Worm (Caenorhabditis elegans) whole organism, L3 larva: ENCODE measurements around the gene ham-3.

ENCODE experiments used
- R02D3.7 ChIP-seq: fragments of 150-350 bp; optimal IDR thresholded peaks from 2 replicates; lab custom pipeline; 2014; ENCODE audit warnings: missing biosample characterization, missing genetic modification characterization
- aly-2 ChIP-seq: fragments of 150-350 bp; optimal IDR thresholded peaks from 2 replicates; lab custom pipeline; 2014; ENCODE audit warnings: missing biosample characterization, missing genetic modification characterization
- ceh-16 ChIP-seq: sonication (generic microtip); optimal IDR thresholded peaks from 2 replicates; lab custom pipeline; 2017; ENCODE audit warnings: missing biosample characterization, missing genetic modification characterization
- ceh-28 ChIP-seq: fragments of 150-350 bp; optimal IDR thresholded peaks from 2 replicates; lab custom pipeline; 2014; ENCODE audit warnings: missing biosample characterization, missing genetic modification reagents, missing genetic modification characterization
- ceh-82 ChIP-seq: fragments of 150-350 bp; optimal IDR thresholded peaks from 2 replicates; lab custom pipeline; 2014; ENCODE audit warnings: missing biosample characterization, missing genetic modification characterization
- ceh-9 ChIP-seq: sonication (generic microtip); optimal IDR thresholded peaks from 2 replicates; lab custom pipeline; 2018; ENCODE audit warnings: missing biosample characterization, missing genetic modification characterization
- daf-12 ChIP-seq: fragments of 150-350 bp; optimal IDR thresholded peaks from 2 replicates; lab custom pipeline; 2014; ENCODE audit warnings: missing biosample characterization, missing genetic modification reagents, missing genetic modification characterization
- egl-27 ChIP-seq: sonication (generic microtip); optimal IDR thresholded peaks from 4 replicates; lab custom pipeline; 2017; ENCODE audit warnings: missing biosample characterization, missing genetic modification reagents, missing genetic modification characterization
- egl-5 ChIP-seq: fragments of 150-350 bp; optimal IDR thresholded peaks from 2 replicates; lab custom pipeline; 2017; ENCODE audit warnings: missing biosample characterization, missing genetic modification reagents, missing genetic modification characterization, inconsistent platforms
- elt-1 ChIP-seq: fragments of 150-350 bp; optimal IDR thresholded peaks from 2 replicates; lab custom pipeline; 2014; ENCODE audit warnings: missing biosample characterization, missing genetic modification characterization
- elt-2 ChIP-seq: sonication (generic microtip); optimal IDR thresholded peaks from 2 replicates; lab custom pipeline; 2016; ENCODE audit warnings: missing genetic modification reagents, mild to moderate bottlenecking, missing genetic modification characterization, missing compliant biosample characterization
- elt-3 ChIP-seq, 3 experiments: fragments of 150-350 bp in 1 of 3; sonication (generic microtip) in 2 of 3; optimal IDR thresholded peaks; 2 replicates in 2 of 3; 4 replicates in 1 of 3; lab custom pipeline; 2014 to 2017; ENCODE audit warnings: missing biosample characterization in 3 of 3, missing genetic modification characterization in 3 of 3
- fkh-2 ChIP-seq: fragments of 150-350 bp; optimal IDR thresholded peaks from 2 replicates; lab custom pipeline; 2014; ENCODE audit warnings: missing biosample characterization, missing genetic modification reagents, missing genetic modification characterization
- fos-1 ChIP-seq: fragments of 150-350 bp; optimal IDR thresholded peaks from 2 replicates; lab custom pipeline; 2014; ENCODE audit warnings: missing biosample characterization, missing genetic modification characterization
- hmg-11 ChIP-seq: sonication (generic microtip); optimal IDR thresholded peaks from 2 replicates; lab custom pipeline; 2016; ENCODE audit warnings: missing genetic modification characterization, missing compliant biosample characterization
- jun-1 ChIP-seq: fragments of 150-350 bp; optimal IDR thresholded peaks from 2 replicates; lab custom pipeline; 2014; ENCODE audit warnings: missing biosample characterization, missing genetic modification reagents, missing genetic modification characterization
- lin-15B ChIP-seq: fragments of 150-350 bp; optimal IDR thresholded peaks from 2 replicates; lab custom pipeline; 2014; ENCODE audit warnings: missing biosample characterization, missing genetic modification characterization
- lin-39 ChIP-seq: fragments of 150-350 bp; optimal IDR thresholded peaks from 2 replicates; lab custom pipeline; 2018; ENCODE audit warnings: missing biosample characterization, missing genetic modification reagents, missing genetic modification characterization
- lsy-12 ChIP-seq: sonication (generic microtip); optimal IDR thresholded peaks from 2 replicates; lab custom pipeline; 2016; ENCODE audit warnings: mild to moderate bottlenecking, missing genetic modification characterization, missing compliant biosample characterization
- mdl-1 ChIP-seq: fragments of 150-350 bp; optimal IDR thresholded peaks from 2 replicates; lab custom pipeline; 2014; ENCODE audit warnings: missing biosample characterization, missing genetic modification characterization
- mml-1 ChIP-seq: fragments of 150-350 bp; sonication (generic microtip); optimal IDR thresholded peaks from 3 replicates; lab custom pipeline; 2014; ENCODE audit warnings: missing biosample characterization, missing genetic modification characterization
- nfya-1 ChIP-seq: sonication (generic microtip); optimal IDR thresholded peaks from 2 replicates; lab custom pipeline; 2017; ENCODE audit warnings: missing genetic modification characterization, mild to moderate bottlenecking, missing compliant biosample characterization, antibody characterized with exemption, moderate library complexity; ENCODE audit not compliant: insufficient read depth
- nhr-11 ChIP-seq: fragments of 150-350 bp; optimal IDR thresholded peaks from 2 replicates; lab custom pipeline; 2014; ENCODE audit warnings: missing biosample characterization, missing genetic modification characterization
- nhr-12 ChIP-seq: fragments of 150-350 bp; optimal IDR thresholded peaks from 2 replicates; lab custom pipeline; 2014; ENCODE audit warnings: missing biosample characterization, missing genetic modification characterization
- nhr-23 ChIP-seq: fragments of 150-350 bp; optimal IDR thresholded peaks from 2 replicates; lab custom pipeline; 2014; ENCODE audit warnings: missing biosample characterization, missing genetic modification reagents, missing genetic modification characterization
- nhr-237 ChIP-seq: fragments of 150-350 bp; optimal IDR thresholded peaks from 2 replicates; lab custom pipeline; 2014; ENCODE audit warnings: missing biosample characterization, missing genetic modification characterization
- nhr-25 ChIP-seq: sonication (generic microtip); optimal IDR thresholded peaks from 2 replicates; lab custom pipeline; 2017; ENCODE audit warnings: missing biosample characterization, missing genetic modification characterization
- nhr-28 ChIP-seq: fragments of 150-350 bp; optimal IDR thresholded peaks from 2 replicates; lab custom pipeline; 2014; ENCODE audit warnings: missing biosample characterization, missing genetic modification characterization
- nhr-43 ChIP-seq: sonication (generic microtip); optimal IDR thresholded peaks from 2 replicates; lab custom pipeline; 2016; ENCODE audit warnings: mild to moderate bottlenecking, missing genetic modification characterization, missing compliant biosample characterization; ENCODE audit not compliant: poor library complexity, severe bottlenecking
- nhr-76 ChIP-seq: fragments of 150-350 bp; sonication (generic microtip); optimal IDR thresholded peaks from 5 replicates; lab custom pipeline; 2014; ENCODE audit warnings: missing biosample characterization, missing genetic modification characterization
- nhr-77 ChIP-seq: fragments of 150-350 bp; optimal IDR thresholded peaks from 2 replicates; lab custom pipeline; 2014; ENCODE audit warnings: missing biosample characterization, missing genetic modification characterization
- pha-4 ChIP-seq: fragments of 150-350 bp; optimal IDR thresholded peaks from 2 replicates; lab custom pipeline; 2014; ENCODE audit warnings: missing biosample characterization, missing genetic modification reagents, missing genetic modification characterization
- pqm-1 ChIP-seq: fragments of 150-350 bp; optimal IDR thresholded peaks from 2 replicates; lab custom pipeline; 2017; ENCODE audit warnings: missing biosample characterization, missing genetic modification characterization, inconsistent platforms
- sea-2 ChIP-seq: fragments of 150-350 bp; sonication (generic microtip); optimal IDR thresholded peaks from 4 replicates; lab custom pipeline; 2014; ENCODE audit warnings: missing biosample characterization, missing genetic modification reagents, missing genetic modification characterization
- skn-1 ChIP-seq: fragments of 150-350 bp; optimal IDR thresholded peaks from 2 replicates; lab custom pipeline; 2014; ENCODE audit warnings: missing biosample characterization, missing genetic modification characterization
- snpc-4 ChIP-seq: fragments of 150-350 bp; optimal IDR thresholded peaks from 2 replicates; lab custom pipeline; 2014; ENCODE audit warnings: missing biosample characterization, missing genetic modification characterization
- tbx-2 ChIP-seq: sonication (generic microtip); optimal IDR thresholded peaks from 2 replicates; lab custom pipeline; 2016; ENCODE audit warnings: mild to moderate bottlenecking, missing genetic modification characterization, missing compliant biosample characterization
- unc-39 ChIP-seq: sonication (generic microtip); optimal IDR thresholded peaks from 4 replicates; lab custom pipeline; 2017; ENCODE audit warnings: missing biosample characterization, missing genetic modification characterization
- unc-62 ChIP-seq: fragments of 150-350 bp; sonication (generic microtip); optimal IDR thresholded peaks from 4 replicates; lab custom pipeline; 2014; ENCODE audit warnings: missing biosample characterization, missing genetic modification reagents, missing genetic modification characterization
- zag-1 ChIP-seq: fragments of 150-350 bp; optimal IDR thresholded peaks from 2 replicates; lab custom pipeline; 2014; ENCODE audit warnings: missing biosample characterization, missing genetic modification characterization
- ztf-11 ChIP-seq: fragments of 150-350 bp; optimal IDR thresholded peaks from 2 replicates; lab custom pipeline; 2014; ENCODE audit warnings: missing biosample characterization, missing genetic modification characterization
- ztf-4 ChIP-seq: fragments of 150-350 bp; optimal IDR thresholded peaks from 2 replicates; lab custom pipeline; 2014; ENCODE audit warnings: missing biosample characterization, missing genetic modification characterization

ham-3 gene

DNA sequence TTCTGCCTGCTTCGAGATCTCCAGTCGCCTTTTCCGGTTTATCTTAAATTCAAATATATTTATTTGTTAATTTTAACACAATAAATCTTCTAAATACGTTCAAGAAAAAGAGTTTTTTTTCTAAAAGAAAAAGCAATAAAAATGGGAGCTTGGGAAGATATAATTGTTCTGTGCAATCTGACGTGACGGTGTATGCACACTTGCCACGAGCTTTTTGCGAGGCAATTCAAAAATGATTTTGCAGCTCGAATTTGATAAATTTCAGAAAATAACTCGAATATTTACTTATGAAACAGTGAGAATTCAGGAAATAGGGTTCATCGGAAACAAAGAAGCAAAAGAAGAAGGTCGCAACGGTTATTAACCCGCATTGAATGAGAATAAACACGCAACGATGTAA, 27.5 kb upstream of the ham-3 start:
- TF ChIP-seq egl-5 (tag; lab: Kevin White, UChicago) (no peak), nfya-1 (tag; lab: Kevin White, UChicago) (peak; percentile 22), fkh-2 (tag; lab: Kevin White, UChicago) (no peak), zag-1 (tag; lab: Kevin White, UChicago) (no peak), hmg-11 (tag; lab: Kevin White, UChicago) (no peak), lsy-12 (peak; percentile 30), ztf-11 (tag; lab: Kevin White, UChicago) (no peak), fos-1 (tag; lab: Kevin White, UChicago) (no peak), elt-2 (tag; lab: Kevin White, UChicago) (no peak), ceh-9 (tag; lab: Kevin White, UChicago) (no peak), nhr-25 (tag; lab: Kevin White, UChicago) (no peak), nhr-76 (tag; lab: Kevin White, UChicago) (no peak), aly-2 (tag; lab: Kevin White, UChicago) (no peak), nhr-12 (no peak), tbx-2 (tag; lab: Kevin White, UChicago) (no peak), pha-4 (tag; lab: Kevin White, UChicago) (peak; percentile 43), nhr-11 (no peak), mdl-1 (tag; lab: Kevin White, UChicago) (no peak), unc-39 (no peak), nhr-237 (no peak), mml-1 (tag; lab: Kevin White, UChicago) (no peak), ztf-4 (no peak), pqm-1 (no peak), nhr-23 (tag; lab: Kevin White, UChicago) (no peak), nhr-28 (tag; lab: Kevin White, UChicago) (no peak), nhr-77 (no peak), nhr-43 (tag; lab: Kevin White, UChicago) (no peak), skn-1 (no peak), elt-3 (tag; optimal IDR thresholded peaks at IDR 0.05; lab: Kevin White, UChicago) (no peak), unc-62 (GFP tag; lab: Kevin White, UChicago) (no peak), snpc-4 (tag; lab: Kevin White, UChicago) (no peak), lin-15B (tag; lab: Kevin White, UChicago) (peak; percentile 12), ceh-16 (tag; lab: Kevin White, UChicago) (no peak)

DNA sequence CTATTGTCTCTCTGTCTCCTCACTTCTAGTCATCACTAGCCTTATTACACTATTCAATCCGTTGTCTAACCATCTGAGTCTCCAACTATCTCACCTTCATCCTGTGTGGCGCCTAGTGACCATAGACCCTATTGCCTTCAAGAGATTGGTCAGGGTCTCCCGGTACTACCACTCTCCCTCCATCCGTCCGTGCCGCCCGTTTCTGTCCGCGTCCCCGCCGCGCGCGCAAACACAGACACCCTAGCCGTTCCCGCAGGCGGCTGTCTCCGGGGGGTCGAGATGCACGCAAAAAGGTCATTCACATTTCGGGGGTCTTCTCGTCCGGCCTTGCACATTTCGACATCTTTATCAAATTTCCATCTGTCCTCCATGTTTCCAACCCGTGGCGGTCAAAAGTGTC, 26.0 kb upstream of the ham-3 start:
- TF ChIP-seq R02D3.7 (tag; lab: Kevin White, UChicago), result no peak
- no peak for TF ChIP-seq pha-4 (tag; lab: Kevin White, UChicago)
- no peak for TF ChIP-seq daf-12 (tag; lab: Kevin White, UChicago)
- TF ChIP-seq elt-2 (tag; lab: Kevin White, UChicago), result no peak
- TF ChIP-seq jun-1 (tag; lab: Kevin White, UChicago), result no peak
- TF ChIP-seq ztf-11 (tag; lab: Kevin White, UChicago), result no peak
- peak; percentile 86 for TF ChIP-seq nhr-25 (tag; lab: Kevin White, UChicago)
- no peak for TF ChIP-seq elt-1 (tag; lab: Kevin White, UChicago)
- no peak for TF ChIP-seq nhr-77
- peak; percentile 63 for TF ChIP-seq nhr-43 (tag; lab: Kevin White, UChicago)
- TF ChIP-seq nhr-23 (tag; lab: Kevin White, UChicago), result peak; percentile 55
- TF ChIP-seq mdl-1 (tag; lab: Kevin White, UChicago), result no peak
- no peak for TF ChIP-seq nhr-28 (tag; lab: Kevin White, UChicago)
- no peak for TF ChIP-seq fkh-2 (tag; lab: Kevin White, UChicago)
- peak; percentile 6 for TF ChIP-seq egl-5 (tag; lab: Kevin White, UChicago)
- TF ChIP-seq lin-39, result peak; percentile 50
- no peak for TF ChIP-seq mml-1 (tag; lab: Kevin White, UChicago)
- TF ChIP-seq sea-2 (GFP tag; lab: Kevin White, UChicago), result no peak
- no peak for TF ChIP-seq ceh-82 (tag; lab: Kevin White, UChicago)
- no peak for TF ChIP-seq zag-1 (tag; lab: Kevin White, UChicago)
- TF ChIP-seq ceh-16 (tag; lab: Kevin White, UChicago), result no peak
- no peak for TF ChIP-seq egl-27 (tag; lab: Kevin White, UChicago)
- no peak for TF ChIP-seq ceh-28
- no peak for TF ChIP-seq snpc-4 (tag; lab: Kevin White, UChicago)
- no peak for TF ChIP-seq unc-62 (GFP tag; lab: Kevin White, UChicago)
- peak; percentile 51 for TF ChIP-seq lin-15B (tag; lab: Kevin White, UChicago)
- TF ChIP-seq aly-2 (tag; lab: Kevin White, UChicago), result no peak
- peak; percentile 93 for TF ChIP-seq nfya-1 (tag; lab: Kevin White, UChicago)
- peak; percentile 11 for TF ChIP-seq tbx-2 (tag; lab: Kevin White, UChicago)
- TF ChIP-seq unc-39, result no peak
- no peak for TF ChIP-seq nhr-76 (tag; lab: Kevin White, UChicago)
- no peak for TF ChIP-seq elt-3 (tag; optimal IDR thresholded peaks at IDR 0.05; lab: Kevin White, UChicago)
- TF ChIP-seq fos-1 (tag; lab: Kevin White, UChicago), result no peak
- TF ChIP-seq lsy-12, result peak; percentile 52
- TF ChIP-seq, all 47 proteins: peak for 9
